Fruit fly (Drosophila melanogaster): ENCODE data around the gene CG42238.

Gene CG42238

DNA sequence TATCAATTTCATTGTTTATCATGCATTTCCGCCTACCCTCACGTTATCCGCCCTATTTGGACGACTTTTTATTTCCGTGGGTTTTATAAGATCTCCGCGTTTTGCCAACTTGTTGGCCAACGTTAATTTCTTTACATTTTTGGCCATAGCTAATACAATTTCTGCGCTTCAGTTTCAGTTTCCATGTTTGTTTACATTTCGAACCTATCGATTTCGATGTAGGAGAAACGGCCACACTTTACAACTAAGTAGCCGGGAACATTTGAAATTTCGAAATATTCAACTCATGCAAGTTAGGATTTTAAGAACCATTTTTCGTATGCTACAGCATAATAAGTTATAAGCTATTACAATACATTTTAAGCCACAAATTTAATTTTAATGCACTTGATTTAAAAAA lies 124.3 kb downstream of the CG42238 start, which contains the start of gene Nthl1:
TSS of gene Nthl1 (minus strand) at position 208 of the 400 bp plus-strand sequence.
- TF ChIP-seq CG11695 (GFP tag; IDR thresholded peaks at IDR 0.05) (no peak), Max (GFP tag; optimal IDR thresholded peaks at IDR 0.05) (no peak), pzg (GFP tag; optimal IDR thresholded peaks at IDR 0.05) (peak; percentile 51), CG17186 (GFP tag; optimal IDR thresholded peaks at IDR 0.05) (peak; percentile 33), CG11723 (GFP tag; optimal IDR thresholded peaks at IDR 0.05) (no peak), HmgD (GFP tag; optimal IDR thresholded peaks at IDR 0.05) (no peak), CG9797 (GFP tag; optimal IDR thresholded peaks at IDR 0.05) (peak; percentile 55), pita (GFP tag; optimal IDR thresholded peaks at IDR 0.05) (peak; percentile 25), CG16813 (GFP tag; IDR thresholded peaks at IDR 0.05; ENCODE audit: partially characterized antibody) (0 out of 3 replicates have a peak, but pooled peaks have one; percentile 29), lola (GFP tag; optimal IDR thresholded peaks at IDR 0.05) (no peak), CG8089 (GFP tag; optimal IDR thresholded peaks at IDR 0.05) (no peak), Antp (GFP tag; optimal IDR thresholded peaks at IDR 0.05) (no peak), Doc3 (GFP tag; IDR thresholded peaks at IDR 0.05; ENCODE audit: partially characterized antibody) (no peak), C15 (GFP tag; IDR thresholded peaks at IDR 0.05) (no peak), CG13287 (GFP tag; IDR thresholded peaks at IDR 0.05; ENCODE audit: partially characterized antibody) (peak; percentile 35), CG8281 (tag; optimal IDR thresholded peaks at IDR 0.05) (peak; percentile 91), CG14710 (tag; optimal IDR thresholded peaks at IDR 0.05) (peak; percentile 14), MBD-R2 (GFP tag; IDR thresholded peaks at IDR 0.05) (0 out of 2 replicates have a peak, but pooled peaks have one; percentile 27), wdn (GFP tag; IDR thresholded peaks at IDR 0.05) (no peak), hbn (GFP tag; IDR thresholded peaks at IDR 0.05; ENCODE audit: partially characterized antibody) (0 out of 2 replicates have a peak, but pooled peaks have one; percentile 33), chinmo (GFP tag; IDR thresholded peaks at IDR 0.05; ENCODE audit: partially characterized antibody) (no peak), mld (GFP tag; IDR thresholded peaks at IDR 0.05; ENCODE audit: partially characterized antibody) (no peak), ab (GFP tag; optimal IDR thresholded peaks at IDR 0.05) (no peak), BEAF-32 (GFP tag; optimal IDR thresholded peaks at IDR 0.05) (peak; percentile 51), run (tag; optimal IDR thresholded peaks at IDR 0.05) (no peak), CG12236 (GFP tag; optimal IDR thresholded peaks at IDR 0.05) (no peak), D (optimal IDR thresholded peaks at IDR 0.05) (no peak), D (GFP tag; optimal IDR thresholded peaks at IDR 0.05) (no peak), ken (GFP tag; IDR thresholded peaks at IDR 0.05) (no peak), dati (GFP tag; IDR thresholded peaks at IDR 0.05) (no peak), Myb (GFP tag; optimal IDR thresholded peaks at IDR 0.05) (peak; percentile 33), MESR4 (GFP tag; optimal IDR thresholded peaks at IDR 0.05) (no peak), otp (GFP tag; IDR thresholded peaks at IDR 0.05) (no peak), Bgb (GFP tag; IDR thresholded peaks at IDR 0.05; ENCODE audit: partially characterized antibody) (0 out of 2 replicates have a peak, but pooled peaks have one; percentile 32), Sin3A (optimal IDR thresholded peaks at IDR 0.05) (peak; percentile 37), phol (tag; optimal IDR thresholded peaks at IDR 0.05) (peak; percentile 71), stwl (tag; optimal IDR thresholded peaks at IDR 0.05) (peak; percentile 21), Dref (GFP tag; IDR thresholded peaks at IDR 0.05) (peak; percentile 65), psq (GFP tag; optimal IDR thresholded peaks at IDR 0.05) (no peak), E2f2 (GFP tag; IDR thresholded peaks at IDR 0.05) (peak; percentile 95), disco-r (GFP tag; optimal IDR thresholded peaks at IDR 0.05) (no peak), CG1603 (tag; optimal IDR thresholded peaks at IDR 0.05) (peak; percentile 50), CG9932 (GFP tag; IDR thresholded peaks at IDR 0.05) (no peak), CG15514 (GFP tag; optimal IDR thresholded peaks at IDR 0.05) (peak; percentile 13), CG2116 (GFP tag; optimal IDR thresholded peaks at IDR 0.05) (peak; percentile 44), Sry-δ (GFP tag; optimal IDR thresholded peaks at IDR 0.05) (peak; percentile 40), CG4617 (GFP tag; optimal IDR thresholded peaks at IDR 0.05; ENCODE audit: borderline replicate concordance) (no peak), sr (GFP tag; IDR thresholded peaks at IDR 0.05) (no peak), stc (GFP tag; IDR thresholded peaks at IDR 0.05) (no peak), sisA (GFP tag; IDR thresholded peaks at IDR 0.05) (no peak), CG4730 (GFP tag; IDR thresholded peaks at IDR 0.05) (no peak)
